Worm (Caenorhabditis elegans) whole organism, L2 larva: ENCODE measurements around the gene rhr-2.

ENCODE experiments used
- C34F6.9 ChIP-seq: fragments of 150-350 bp; optimal IDR thresholded peaks from 2 replicates; lab custom pipeline; 2014; ENCODE audit warnings: missing biosample characterization, missing genetic modification characterization
- F13H6.1 ChIP-seq: sonication (generic microtip); optimal IDR thresholded peaks from 2 replicates; lab custom pipeline; 2016; ENCODE audit warnings: missing genetic modification characterization, missing compliant biosample characterization
- R02D3.7 ChIP-seq: fragments of 150-350 bp; optimal IDR thresholded peaks from 2 replicates; lab custom pipeline; 2014; ENCODE audit warnings: missing biosample characterization, missing genetic modification characterization
- Y55F3AM.14 ChIP-seq: fragments of 200-800 bp; sonication (Bioruptor generic); optimal IDR thresholded peaks from 2 replicates; lab custom pipeline; 2018; ENCODE audit warnings: mild to moderate bottlenecking, missing genetic modification characterization, missing compliant biosample characterization
- ZK546.5 ChIP-seq: sonication (generic microtip); optimal IDR thresholded peaks from 2 replicates; lab custom pipeline; 2017; ENCODE audit warnings: missing biosample characterization, missing genetic modification characterization
- alr-1 ChIP-seq: fragments of 150-350 bp; optimal IDR thresholded peaks from 2 replicates; lab custom pipeline; 2014; ENCODE audit warnings: missing biosample characterization, missing genetic modification characterization
- aly-2 ChIP-seq: fragments of 150-350 bp; optimal IDR thresholded peaks from 2 replicates; lab custom pipeline; 2014; ENCODE audit warnings: missing biosample characterization, missing genetic modification characterization
- ama-1 ChIP-seq: fragments of 150-350 bp; optimal IDR thresholded peaks from 2 replicates; lab custom pipeline; 2018; ENCODE audit warnings: inconsistent platforms
- blmp-1 ChIP-seq: sonication (generic microtip); optimal IDR thresholded peaks from 2 replicates; lab custom pipeline; 2017; ENCODE audit warnings: missing genetic modification characterization, mild to moderate bottlenecking, missing compliant biosample characterization, antibody characterized with exemption, moderate library complexity; ENCODE audit not compliant: insufficient read depth
- ceh-16 ChIP-seq: fragments of 150-350 bp; optimal IDR thresholded peaks from 2 replicates; lab custom pipeline; 2014; ENCODE audit warnings: missing biosample characterization, missing genetic modification characterization
- ceh-82 ChIP-seq: fragments of 150-350 bp; optimal IDR thresholded peaks from 2 replicates; lab custom pipeline; 2014; ENCODE audit warnings: missing biosample characterization, missing genetic modification characterization
- crh-2 ChIP-seq: sonication (generic microtip); optimal IDR thresholded peaks from 2 replicates; lab custom pipeline; 2017; ENCODE audit warnings: missing biosample characterization, missing genetic modification characterization
- dmd-4 ChIP-seq: sonication (generic microtip); optimal IDR thresholded peaks from 2 replicates; lab custom pipeline; 2017; ENCODE audit warnings: missing biosample characterization, missing genetic modification characterization
- egl-27 ChIP-seq: sonication (generic microtip); optimal IDR thresholded peaks from 3 replicates; lab custom pipeline; 2017; ENCODE audit warnings: missing biosample characterization, missing genetic modification reagents, missing genetic modification characterization
- elt-1 ChIP-seq: fragments of 150-350 bp; optimal IDR thresholded peaks from 2 replicates; lab custom pipeline; 2014; ENCODE audit warnings: missing biosample characterization, missing genetic modification characterization
- elt-3 ChIP-seq: sonication (generic microtip); optimal IDR thresholded peaks from 2 replicates; lab custom pipeline; 2017; ENCODE audit warnings: missing biosample characterization, missing genetic modification characterization
- fos-1 ChIP-seq: fragments of 150-350 bp; optimal IDR thresholded peaks from 2 replicates; lab custom pipeline; 2014; ENCODE audit warnings: missing biosample characterization, missing genetic modification characterization
- gmeb-1 ChIP-seq: fragments of 150-350 bp; optimal IDR thresholded peaks from 2 replicates; lab custom pipeline; 2014; ENCODE audit warnings: missing biosample characterization, missing genetic modification characterization
- lin-11 ChIP-seq: fragments of 150-350 bp; sonication (generic microtip); optimal IDR thresholded peaks from 2 replicates; lab custom pipeline; 2014; ENCODE audit warnings: missing biosample characterization, missing genetic modification characterization, inconsistent platforms, mixed read lengths
- lin-13 ChIP-seq: fragments of 150-350 bp; optimal IDR thresholded peaks from 2 replicates; lab custom pipeline; 2014; ENCODE audit warnings: missing biosample characterization, missing genetic modification reagents, missing genetic modification characterization
- lin-39 ChIP-seq: fragments of 150-350 bp; optimal IDR thresholded peaks from 2 replicates; lab custom pipeline; 2014; ENCODE audit warnings: missing biosample characterization, missing genetic modification reagents, missing genetic modification characterization
- lsy-2 ChIP-seq, 2 experiments: fragments of 150-350 bp in 1 of 2; sonication (generic microtip) in 1 of 2; optimal IDR thresholded peaks; 2 replicates each; lab custom pipeline; 2014 to 2017; ENCODE audit warnings: missing biosample characterization in 2 of 2, missing genetic modification characterization in 2 of 2
- mab-5 ChIP-seq: fragments of 150-350 bp; optimal IDR thresholded peaks from 2 replicates; lab custom pipeline; 2014; ENCODE audit warnings: missing biosample characterization, missing genetic modification characterization
- mbf-1 ChIP-seq: sonication (generic microtip); optimal IDR thresholded peaks from 2 replicates; lab custom pipeline; 2017; ENCODE audit warnings: missing biosample characterization, missing genetic modification characterization
- mdl-1 ChIP-seq, 2 experiments: fragments of 150-350 bp in 1 of 2; sonication (generic microtip) in 1 of 2; optimal IDR thresholded peaks; 2 replicates each; lab custom pipeline; 2017; ENCODE audit warnings: missing biosample characterization in 2 of 2, missing genetic modification characterization in 2 of 2
- nhr-10 ChIP-seq: sonication (generic microtip); optimal IDR thresholded peaks from 2 replicates; lab custom pipeline; 2017; ENCODE audit warnings: missing biosample characterization, missing genetic modification characterization
- nhr-11 ChIP-seq: fragments of 150-350 bp; optimal IDR thresholded peaks from 2 replicates; lab custom pipeline; 2014; ENCODE audit warnings: missing biosample characterization, missing genetic modification characterization
- nhr-12 ChIP-seq: fragments of 150-350 bp; optimal IDR thresholded peaks from 2 replicates; lab custom pipeline; 2014; ENCODE audit warnings: missing biosample characterization, missing genetic modification characterization
- nhr-129 ChIP-seq: fragments of 150-350 bp; optimal IDR thresholded peaks from 2 replicates; lab custom pipeline; 2014; ENCODE audit warnings: missing biosample characterization, missing genetic modification characterization
- nhr-23 ChIP-seq: fragments of 150-350 bp; optimal IDR thresholded peaks from 2 replicates; lab custom pipeline; 2014; ENCODE audit warnings: missing biosample characterization, missing genetic modification reagents, missing genetic modification characterization
- nhr-237 ChIP-seq: fragments of 150-350 bp; optimal IDR thresholded peaks from 2 replicates; lab custom pipeline; 2014; ENCODE audit warnings: missing biosample characterization, missing genetic modification characterization
- nhr-25 ChIP-seq: fragments of 150-350 bp; sonication (generic microtip); optimal IDR thresholded peaks from 3 replicates; lab custom pipeline; 2014; ENCODE audit warnings: missing biosample characterization, missing genetic modification characterization
- nhr-6 ChIP-seq: fragments of 150-350 bp; optimal IDR thresholded peaks from 2 replicates; lab custom pipeline; 2014; ENCODE audit warnings: missing biosample characterization, missing genetic modification characterization
- nhr-77 ChIP-seq: fragments of 150-350 bp; optimal IDR thresholded peaks from 2 replicates; lab custom pipeline; 2014; ENCODE audit warnings: missing biosample characterization, missing genetic modification characterization
- peb-1 ChIP-seq: fragments of 150-350 bp; optimal IDR thresholded peaks from 2 replicates; lab custom pipeline; 2014; ENCODE audit warnings: missing biosample characterization, missing genetic modification characterization
- sem-4 ChIP-seq: fragments of 150-350 bp; optimal IDR thresholded peaks from 2 replicates; lab custom pipeline; 2014; ENCODE audit warnings: missing biosample characterization, missing genetic modification reagents, missing genetic modification characterization
- skn-1 ChIP-seq: sonication (generic microtip); optimal IDR thresholded peaks from 2 replicates; lab custom pipeline; 2017; ENCODE audit warnings: missing biosample characterization, missing genetic modification characterization
- sma-3 ChIP-seq: sonication (generic microtip); optimal IDR thresholded peaks from 2 replicates; lab custom pipeline; 2016; ENCODE audit warnings: missing genetic modification reagents, missing genetic modification characterization, missing compliant biosample characterization
- sma-9 ChIP-seq, 2 experiments: fragments of 150-350 bp in 1 of 2; sonication (generic microtip) in 1 of 2; optimal IDR thresholded peaks; 2 replicates each; lab custom pipeline; 2014 to 2016; ENCODE audit warnings: missing genetic modification characterization in 2 of 2, mild to moderate bottlenecking in 1 of 2, missing biosample characterization in 1 of 2, missing compliant biosample characterization in 1 of 2, missing genetic modification reagents in 1 of 2, moderate library complexity in 1 of 2
- snpc-4 ChIP-seq: fragments of 150-350 bp; optimal IDR thresholded peaks from 2 replicates; lab custom pipeline; 2014; ENCODE audit warnings: missing biosample characterization, missing genetic modification characterization
- unc-39 ChIP-seq: fragments of 150-350 bp; optimal IDR thresholded peaks from 2 replicates; lab custom pipeline; 2014; ENCODE audit warnings: missing biosample characterization, missing genetic modification characterization
- unc-62 ChIP-seq: fragments of 150-350 bp; optimal IDR thresholded peaks from 2 replicates; lab custom pipeline; 2014; ENCODE audit warnings: missing biosample characterization, missing genetic modification reagents, missing genetic modification characterization
- zag-1 ChIP-seq: fragments of 150-350 bp; optimal IDR thresholded peaks from 2 replicates; lab custom pipeline; 2014; ENCODE audit warnings: missing biosample characterization, missing genetic modification characterization
- ztf-1 ChIP-seq: fragments of 200-800 bp; sonication (Bioruptor generic); conservative IDR thresholded peaks from 2 replicates; pipeline ENCODE4 v1.3.6; 2022; ENCODE audit warnings: missing genetic modification characterization, missing compliant biosample characterization
- ztf-11 ChIP-seq: sonication (generic microtip); optimal IDR thresholded peaks from 2 replicates; lab custom pipeline; 2017; ENCODE audit warnings: missing biosample characterization, missing genetic modification characterization
- ztf-4 ChIP-seq: fragments of 150-350 bp; optimal IDR thresholded peaks from 2 replicates; lab custom pipeline; 2014; ENCODE audit warnings: missing biosample characterization, missing genetic modification characterization

Gene rhr-2

ce11 chrV:11730060-11730459, at the start of gene rhr-2:
TSS of gene rhr-2 (minus strand) at chrV:11730160.
- TF ChIP-seq nhr-11 = no peak
- TF ChIP-seq ztf-4 (tag; lab: Kevin White, UChicago) = no peak
- no peak for TF ChIP-seq peb-1 (tag; lab: Kevin White, UChicago)
- TF ChIP-seq crh-2 (tag; lab: Kevin White, UChicago) = no peak
- TF ChIP-seq unc-39 (tag; lab: Kevin White, UChicago) = no peak
- TF ChIP-seq lin-39 (tag; lab: Kevin White, UChicago) = no peak
- no peak for TF ChIP-seq lsy-2 (tag; optimal IDR thresholded peaks at IDR 0.05; lab: Kevin White, UChicago)
- no peak for TF ChIP-seq ZK546.5 (tag; lab: Kevin White, UChicago)
- no peak for TF ChIP-seq nhr-12 (tag; lab: Kevin White, UChicago)
- TF ChIP-seq F13H6.1 = no peak
- no peak for TF ChIP-seq dmd-4 (tag; lab: Kevin White, UChicago)
- no peak for TF ChIP-seq mbf-1 (tag; lab: Kevin White, UChicago)
- TF ChIP-seq mab-5 (tag; lab: Kevin White, UChicago) = no peak
- TF ChIP-seq ztf-1 (GFP tag; lab: Robert Waterston, UW) = no peak
- TF ChIP-seq alr-1 (tag; lab: Kevin White, UChicago) = no peak
- no peak for TF ChIP-seq C34F6.9 (tag; lab: Kevin White, UChicago)
- TF ChIP-seq zag-1 (tag; lab: Kevin White, UChicago) = no peak
- TF ChIP-seq snpc-4 (tag; lab: Kevin White, UChicago) = no peak
- no peak for TF ChIP-seq egl-27
- no peak for TF ChIP-seq ceh-82 (tag; lab: Kevin White, UChicago)

ce11 chrV:11779310-11779709, 49.4 kb upstream of the rhr-2 start:
- peak; percentile 21 for TF ChIP-seq sma-9 (GFP tag; optimal IDR thresholded peaks at IDR 0.05; lab: Kevin White, UChicago)
- no peak for TF ChIP-seq sma-9 (tag; optimal IDR thresholded peaks at IDR 0.05; lab: Kevin White, UChicago)
- no peak for TF ChIP-seq ceh-82 (tag; lab: Kevin White, UChicago)
- no peak for TF ChIP-seq nhr-11
- TF ChIP-seq skn-1 = no peak
- TF ChIP-seq elt-1 = peak; percentile 57
- peak; percentile 68 for TF ChIP-seq ceh-16 (tag; lab: Kevin White, UChicago)
- no peak for TF ChIP-seq lin-13 (GFP tag; lab: Kevin White, UChicago)
- TF ChIP-seq nhr-12 (tag; lab: Kevin White, UChicago) = no peak
- peak; percentile 13 for TF ChIP-seq nhr-25 (tag; lab: Kevin White, UChicago)
- no peak for TF ChIP-seq mbf-1 (tag; lab: Kevin White, UChicago)

- TF ChIP-seq nhr-12 (tag; lab: Kevin White, UChicago) (no peak), sem-4 (no peak), C34F6.9 (tag; lab: Kevin White, UChicago) (no peak), lin-39 (tag; lab: Kevin White, UChicago) (no peak), lsy-2 (tag; optimal IDR thresholded peaks at IDR 0.05; lab: Kevin White, UChicago) (peak in 1 of 2 experiments; percentile 45), crh-2 (tag; lab: Kevin White, UChicago) (peak; percentile 58), R02D3.7 (tag; lab: Kevin White, UChicago) (no peak), dmd-4 (tag; lab: Kevin White, UChicago) (no peak), blmp-1 (tag; lab: Kevin White, UChicago) (peak; percentile 15), ztf-4 (tag; lab: Kevin White, UChicago) (no peak), nhr-77 (no peak), ztf-1 (GFP tag; lab: Robert Waterston, UW) (no peak), alr-1 (tag; lab: Kevin White, UChicago) (no peak), egl-27 (no peak), sma-3 (GFP tag; lab: Kevin White, UChicago) (peak; percentile 11), elt-1 (no peak), nhr-25 (tag; lab: Kevin White, UChicago) (peak; percentile 25), peb-1 (tag; lab: Kevin White, UChicago) (no peak), nhr-10 (tag; lab: Kevin White, UChicago) (no peak), aly-2 (tag; lab: Kevin White, UChicago) (no peak), ceh-82 (tag; lab: Kevin White, UChicago) (no peak), F13H6.1 (peak; percentile 27), elt-3 (tag; lab: Kevin White, UChicago) (no peak), mab-5 (tag; lab: Kevin White, UChicago) (no peak), ZK546.5 (tag; lab: Kevin White, UChicago) (no peak), ama-1 (lab: Kevin White, UChicago) (no peak), gmeb-1 (peak; percentile 27), nhr-23 (no peak), mbf-1 (tag; lab: Kevin White, UChicago) (no peak), lin-13 (GFP tag; lab: Kevin White, UChicago) (no peak), fos-1 (tag; lab: Kevin White, UChicago) (peak; percentile 81), snpc-4 (tag; lab: Kevin White, UChicago) (no peak), skn-1 (no peak), Y55F3AM.14 (GFP tag; lab: Kevin White, UChicago) (no peak), unc-62 (no peak), lin-11 (no peak), nhr-129 (tag; lab: Kevin White, UChicago) (peak; percentile 18), nhr-237 (no peak), nhr-6 (no peak), mdl-1 (tag; optimal IDR thresholded peaks at IDR 0.05; lab: Kevin White, UChicago) (no peak), zag-1 (tag; lab: Kevin White, UChicago) (no peak), ztf-11 (tag; lab: Kevin White, UChicago) (no peak), unc-39 (tag; lab: Kevin White, UChicago) (no peak), nhr-11 (no peak)
Observed at ce11 chrV:11777846-11778245, 47.9 kb upstream of the rhr-2 start.
